2 worm cellular contexts compared by ENCODE assay signal in the genomic region with DNA sequence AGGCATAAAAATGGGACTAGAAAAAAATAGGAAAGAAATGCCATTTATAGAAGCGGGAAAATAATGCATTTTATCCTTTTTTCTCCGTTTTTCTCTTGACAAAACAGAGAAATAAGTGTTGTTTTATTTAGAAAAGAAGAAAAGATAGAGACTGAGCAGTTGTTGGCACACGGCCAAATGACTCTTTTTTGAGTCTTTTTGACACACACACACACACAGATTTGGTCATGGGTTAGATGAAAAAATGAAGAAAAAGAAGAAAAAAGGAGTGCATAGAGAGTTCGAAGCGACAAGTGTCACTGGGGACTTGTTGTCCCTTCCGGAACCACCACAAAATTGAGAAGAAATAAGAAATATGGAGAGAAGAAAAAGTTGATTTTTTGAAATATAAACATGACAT.
A peak's percentile ranks its signal among the peaks of the same experiment; 100 is the strongest.
TF ChIP-seq lines count a peak whose summit lies in the region.

No protein-coding gene starts in this region.

TF ChIP-seq in whole organism, L1 larva, 84 proteins besides CTCF, POLR2A, EP300 and RAD21 (continued from another document):
- TF ChIP-seq lir-3 (tag; optimal IDR thresholded peaks at IDR 0.05; lab: Kevin White, UChicago; ENCODE audit: poor library complexity) (no peak), unc-130 (tag; optimal IDR thresholded peaks at IDR 0.05; lab: Kevin White, UChicago) (peak; percentile 20), xbp-1 (tag; optimal IDR thresholded peaks at IDR 0.05; lab: Kevin White, UChicago) (peak; percentile 12), dpl-1 (GFP tag; optimal IDR thresholded peaks at IDR 0.05; lab: Kevin White, UChicago) (peak in 1 of 3 experiments; percentile 21)

TF ChIP-seq in whole organism, L2 larva, 48 proteins besides CTCF, POLR2A, EP300 and RAD21 (continued from another document):
- TF ChIP-seq sma-3 (GFP tag; optimal IDR thresholded peaks at IDR 0.05; lab: Kevin White, UChicago): no peak
- TF ChIP-seq lsy-2 (tag; optimal IDR thresholded peaks at IDR 0.05; lab: Kevin White, UChicago): peak in 1 of 2 experiments; percentile 51
- peak; percentile 53 for TF ChIP-seq mab-5 (tag; optimal IDR thresholded peaks at IDR 0.05; lab: Kevin White, UChicago)
- no peak for TF ChIP-seq elt-1 (tag; optimal IDR thresholded peaks at IDR 0.05; lab: Kevin White, UChicago)
- peak; percentile 1 for TF ChIP-seq sma-9 (GFP tag; optimal IDR thresholded peaks at IDR 0.05; lab: Kevin White, UChicago)
- TF ChIP-seq sma-9 (tag; optimal IDR thresholded peaks at IDR 0.05; lab: Kevin White, UChicago): no peak
- no peak for TF ChIP-seq unc-39 (tag; optimal IDR thresholded peaks at IDR 0.05; lab: Kevin White, UChicago)
- TF ChIP-seq peb-1 (tag; optimal IDR thresholded peaks at IDR 0.05; lab: Kevin White, UChicago): no peak
- TF ChIP-seq F13H6.1 (tag; optimal IDR thresholded peaks at IDR 0.05; lab: Kevin White, UChicago): peak; percentile 37
- no peak for TF ChIP-seq ama-1 (optimal IDR thresholded peaks at IDR 0.05; lab: Kevin White, UChicago)
